Worm (Caenorhabditis elegans): Measurements from ENCODE around the gene Y46D2A.1.

DNA sequence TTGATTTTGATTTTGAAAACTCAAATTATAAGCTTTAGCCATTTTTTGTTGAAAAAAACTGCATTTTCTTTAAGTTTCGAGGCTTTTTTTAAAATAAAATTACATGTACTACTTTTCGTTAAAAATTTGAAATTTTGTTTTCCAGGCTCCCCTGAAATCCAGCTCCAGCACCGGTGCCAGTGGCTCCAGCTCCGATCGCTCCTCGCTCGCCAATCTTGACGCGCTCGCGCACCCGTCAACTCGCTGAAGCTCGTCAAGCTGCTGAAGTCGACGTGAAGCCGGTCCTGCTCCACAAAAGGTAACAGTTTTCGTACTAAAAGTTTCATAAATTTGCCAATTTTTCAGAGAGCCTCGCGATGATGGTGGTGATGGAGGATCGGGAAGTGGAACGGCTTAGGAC is 18.5 kb downstream of the Y46D2A.1 start:
- no peak for TF ChIP-seq ama-1 (optimal IDR thresholded peaks at IDR 0.05)
- no peak for TF ChIP-seq hmg-4 (GFP tag; optimal IDR thresholded peaks at IDR 0.05)
- no peak for TF ChIP-seq tra-4 (tag; optimal IDR thresholded peaks at IDR 0.05)
- no peak for TF ChIP-seq hnd-1 (tag; optimal IDR thresholded peaks at IDR 0.05)
- no peak for TF ChIP-seq tbx-37 (GFP tag; conservative IDR thresholded peaks at IDR 0.05)

Data from whole organism, early embryonic.